Worm (Caenorhabditis elegans): Measurements from ENCODE around the gene cyp-32A1.

ce11 chrV:7811758-7812157, 30.1 kb downstream of the cyp-32A1 start, which contains the start of gene ZK742.4:
- TF ChIP-seq hmg-1.2 (GFP tag; IDR thresholded peaks at IDR 0.05) (no peak), T26A5.8 (tag; optimal IDR thresholded peaks at IDR 0.05) (no peak), rcor-1 (GFP tag; IDR thresholded peaks at IDR 0.05) (no peak), Y67H2A.10 (GFP tag; conservative IDR thresholded peaks at IDR 0.05) (no peak), attf-5 (GFP tag; optimal IDR thresholded peaks at IDR 0.05) (no peak), let-607 (tag; optimal IDR thresholded peaks at IDR 0.05) (no peak), pha-4 (tag; optimal IDR thresholded peaks at IDR 0.05) (no peak)

Measured in whole organism, young adult.